Worm (Caenorhabditis elegans) whole organism, L2 larva: ENCODE data around the gene B0393.9.

ENCODE experiments used
- F13H6.1 ChIP-seq: sonication (generic microtip); optimal IDR thresholded peaks from 2 replicates; lab custom pipeline; 2016; ENCODE audit warnings: missing genetic modification characterization, missing compliant biosample characterization
- ZK546.5 ChIP-seq: sonication (generic microtip); optimal IDR thresholded peaks from 2 replicates; lab custom pipeline; 2017; ENCODE audit warnings: missing biosample characterization, missing genetic modification characterization
- lin-39 ChIP-seq: fragments of 150-350 bp; optimal IDR thresholded peaks from 2 replicates; lab custom pipeline; 2014; ENCODE audit warnings: missing biosample characterization, missing genetic modification reagents, missing genetic modification characterization
- zag-1 ChIP-seq: fragments of 150-350 bp; optimal IDR thresholded peaks from 2 replicates; lab custom pipeline; 2014; ENCODE audit warnings: missing biosample characterization, missing genetic modification characterization

DNA sequence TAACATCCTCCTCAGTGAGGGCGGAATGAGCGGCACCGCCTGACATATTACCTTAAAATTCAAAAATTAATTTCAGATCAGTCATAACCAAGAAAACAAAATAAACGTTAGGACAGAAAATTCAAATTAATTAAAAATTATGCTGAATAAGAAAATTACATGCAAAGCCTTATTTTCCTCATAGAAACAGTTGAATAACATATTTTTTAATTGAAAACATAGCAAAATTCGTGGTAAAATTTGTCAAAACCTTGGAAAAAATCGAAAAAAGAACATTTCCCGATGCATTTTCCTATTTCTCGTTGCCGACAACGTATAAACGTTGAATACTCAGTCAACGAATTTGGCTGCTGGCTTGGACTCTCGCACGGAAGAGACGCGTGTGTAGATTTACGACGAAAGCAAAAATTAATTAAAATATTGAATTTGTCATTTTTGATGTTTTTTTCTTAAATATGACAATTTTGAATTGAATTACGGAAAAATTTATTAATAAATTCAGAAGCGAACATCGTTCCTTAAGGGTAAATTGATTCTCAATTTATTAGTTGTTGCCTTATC, 25.9 kb downstream of the B0393.9 start, which contains the start of the genes rps-0 and rbg-3:
- peak; percentile 73 for TF ChIP-seq ZK546.5 (tag; lab: Kevin White, UChicago)
- peak; percentile 86 for TF ChIP-seq F13H6.1
- peak; percentile 27 for TF ChIP-seq zag-1 (tag; lab: Kevin White, UChicago)
- no peak for TF ChIP-seq lin-39
